Worm (Caenorhabditis elegans) whole organism, L1 larva: Measurements from ENCODE around the gene hsp-1.

Experiments
- elt-2 ChIP-seq: sonication (generic microtip); optimal IDR thresholded peaks from 2 replicates; lab custom pipeline; 2016; ENCODE audit warnings: missing genetic modification characterization, mild to moderate bottlenecking, inconsistent platforms, missing compliant biosample characterization, missing genetic modification reagents
- elt-3 ChIP-seq, 6 experiments: fragments of 150-350 bp in 1 of 6; sonication (generic microtip); optimal IDR thresholded peaks; 2 replicates each; lab custom pipeline; 2017 to 2018; ENCODE audit warnings: missing biosample characterization in 6 of 6, missing genetic modification characterization in 6 of 6, inconsistent platforms in 1 of 6
- fkh-4 ChIP-seq: sonication (generic microtip); optimal IDR thresholded peaks from 2 replicates; lab custom pipeline; 2016; ENCODE audit warnings: missing compliant biosample characterization, missing genetic modification characterization, borderline replicate concordance
- hlh-17 ChIP-seq: fragments of 200-800 bp; sonication (Bioruptor generic); optimal IDR thresholded peaks from 2 replicates; lab custom pipeline; 2018; ENCODE audit warnings: missing genetic modification characterization, mild to moderate bottlenecking, missing compliant biosample characterization, moderate library complexity, borderline replicate concordance
- hlh-4 ChIP-seq: sonication (generic microtip); optimal IDR thresholded peaks from 2 replicates; lab custom pipeline; 2016; ENCODE audit warnings: mild to moderate bottlenecking, missing genetic modification characterization, missing compliant biosample characterization
- lin-14 ChIP-seq: fragments of 200-800 bp; sonication (Bioruptor generic); optimal IDR thresholded peaks from 2 replicates; lab custom pipeline; 2018; ENCODE audit warnings: mild to moderate bottlenecking, missing genetic modification characterization, moderate library complexity, missing compliant biosample characterization
- rnt-1 ChIP-seq: sonication (generic microtip); optimal IDR thresholded peaks from 2 replicates; lab custom pipeline; 2016; ENCODE audit warnings: mild to moderate bottlenecking, missing genetic modification characterization, moderate library complexity, missing compliant biosample characterization
- snpc-4 ChIP-seq: fragments of 150-350 bp; optimal IDR thresholded peaks from 2 replicates; lab custom pipeline; 2014; ENCODE audit warnings: missing biosample characterization, missing genetic modification characterization
- ztf-11 ChIP-seq, 2 experiments: sonication (generic microtip); optimal IDR thresholded peaks; 2 replicates each; lab custom pipeline; 2016 to 2017; ENCODE audit warnings: missing genetic modification characterization in 2 of 2, missing biosample characterization in 1 of 2, missing compliant biosample characterization in 1 of 2

- TF ChIP-seq elt-2 (tag; lab: Kevin White, UChicago) (no peak), rnt-1 (no peak), elt-3 (tag; optimal IDR thresholded peaks at IDR 0.05; lab: Kevin White, UChicago) (no peak), ztf-11 (tag; optimal IDR thresholded peaks at IDR 0.05; lab: Kevin White, UChicago) (no peak), lin-14 (GFP tag; lab: Kevin White, UChicago) (no peak), hlh-4 (no peak), hlh-17 (GFP tag; lab: Kevin White, UChicago) (no peak), fkh-4 (tag; lab: Kevin White, UChicago) (no peak), snpc-4 (tag; lab: Kevin White, UChicago) (no peak)
Measured at ce11 chrIV:17264714-17265113, 14.0 kb upstream of the hsp-1 start, which contains the start of gene F26D10.13.
